Fruit fly (Drosophila melanogaster): Measurements from ENCODE around the gene CG13073.

CG13073 gene

DNA sequence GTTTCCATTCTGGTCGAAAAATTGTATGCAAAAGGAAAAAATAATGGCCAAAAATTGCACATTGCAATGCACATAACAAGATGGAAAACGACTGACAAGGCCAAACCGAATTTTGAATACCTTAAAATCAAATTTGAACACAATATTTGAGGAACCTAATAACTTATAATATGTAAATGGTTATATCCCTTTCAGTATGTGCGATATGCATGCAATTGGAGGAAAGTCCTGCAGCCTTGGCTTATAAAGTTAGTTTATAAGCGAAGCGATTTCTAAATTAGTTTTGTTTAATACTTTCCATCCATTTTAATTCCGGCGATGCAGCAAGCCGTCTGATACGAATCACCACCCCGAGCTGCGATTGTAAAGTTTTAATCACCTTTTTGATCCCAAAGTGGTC, 8.1 kb upstream of the CG13073 start:
- TF ChIP-seq CG32264 (GFP tag; optimal IDR thresholded peaks at IDR 0.05) = no peak
- TF ChIP-seq Dfd (GFP tag; optimal IDR thresholded peaks at IDR 0.05) = no peak
- no peak for TF ChIP-seq N (GFP tag; optimal IDR thresholded peaks at IDR 0.05)
- TF ChIP-seq ey (GFP tag; optimal IDR thresholded peaks at IDR 0.05) = no peak
- TF ChIP-seq woc (GFP tag; optimal IDR thresholded peaks at IDR 0.05) = no peak
- no peak for TF ChIP-seq lola (GFP tag; optimal IDR thresholded peaks at IDR 0.05)
- TF ChIP-seq Rel (GFP tag; optimal IDR thresholded peaks at IDR 0.05) = no peak
- no peak for TF ChIP-seq Rel (tag; optimal IDR thresholded peaks at IDR 0.05)
- no peak for TF ChIP-seq dsf (GFP tag; optimal IDR thresholded peaks at IDR 0.05; ENCODE audit: borderline replicate concordance)
- no peak for TF ChIP-seq CG9705 (GFP tag; optimal IDR thresholded peaks at IDR 0.05)

DNA sequence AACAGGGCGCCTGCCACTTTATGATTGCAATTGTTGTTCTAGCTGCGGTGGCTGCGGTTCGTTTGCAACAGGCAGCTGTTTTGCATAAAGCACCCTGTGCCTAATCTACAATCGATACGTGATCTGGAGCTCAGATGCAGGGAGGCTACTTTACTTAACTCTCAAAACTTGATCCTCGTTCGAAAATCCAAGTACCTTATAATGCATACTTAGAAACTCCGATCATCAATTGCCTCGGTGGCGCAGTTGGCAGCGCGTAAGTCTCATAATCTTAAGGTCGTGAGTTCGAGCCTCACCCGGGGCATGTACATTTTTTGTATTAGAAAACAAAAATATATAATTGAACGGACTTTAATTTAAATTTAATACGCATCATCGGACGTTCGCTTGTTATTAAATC, 4.7 kb upstream of the CG13073 start:
- no peak for TF ChIP-seq sv (GFP tag; optimal IDR thresholded peaks at IDR 0.05)
- no peak for TF ChIP-seq fru (GFP tag; optimal IDR thresholded peaks at IDR 0.05)
- TF ChIP-seq psq (GFP tag; optimal IDR thresholded peaks at IDR 0.05) = no peak
- no peak for TF ChIP-seq foxo (GFP tag; optimal IDR thresholded peaks at IDR 0.05)
- no peak for TF ChIP-seq N (GFP tag; optimal IDR thresholded peaks at IDR 0.05)
- TF ChIP-seq Jra (GFP tag; optimal IDR thresholded peaks at IDR 0.05) = no peak
- TF ChIP-seq usp (GFP tag; optimal IDR thresholded peaks at IDR 0.05) = no peak
- no peak for TF ChIP-seq rgr (GFP tag; optimal IDR thresholded peaks at IDR 0.05)
- TF ChIP-seq CG9705 (GFP tag; optimal IDR thresholded peaks at IDR 0.05) = no peak
- TF ChIP-seq dmrt93B (GFP tag; optimal IDR thresholded peaks at IDR 0.05) = no peak
- no peak for TF ChIP-seq br (GFP tag; optimal IDR thresholded peaks at IDR 0.05)
- TF ChIP-seq pan (optimal IDR thresholded peaks at IDR 0.05) = no peak
- TF ChIP-seq CrebA (GFP tag; optimal IDR thresholded peaks at IDR 0.05; ENCODE audit: borderline replicate concordance) = no peak
- no peak for TF ChIP-seq ey (GFP tag; optimal IDR thresholded peaks at IDR 0.05)
- TF ChIP-seq Rel (GFP tag; optimal IDR thresholded peaks at IDR 0.05) = no peak
- TF ChIP-seq Rel (tag; optimal IDR thresholded peaks at IDR 0.05) = no peak
- TF ChIP-seq Hr78 (GFP tag; optimal IDR thresholded peaks at IDR 0.05) = no peak
- no peak for TF ChIP-seq HLH106 (tag; optimal IDR thresholded peaks at IDR 0.05)
- no peak for TF ChIP-seq sage (GFP tag; optimal IDR thresholded peaks at IDR 0.05)
- TF ChIP-seq Abd-B (GFP tag; optimal IDR thresholded peaks at IDR 0.05) = no peak

DNA sequence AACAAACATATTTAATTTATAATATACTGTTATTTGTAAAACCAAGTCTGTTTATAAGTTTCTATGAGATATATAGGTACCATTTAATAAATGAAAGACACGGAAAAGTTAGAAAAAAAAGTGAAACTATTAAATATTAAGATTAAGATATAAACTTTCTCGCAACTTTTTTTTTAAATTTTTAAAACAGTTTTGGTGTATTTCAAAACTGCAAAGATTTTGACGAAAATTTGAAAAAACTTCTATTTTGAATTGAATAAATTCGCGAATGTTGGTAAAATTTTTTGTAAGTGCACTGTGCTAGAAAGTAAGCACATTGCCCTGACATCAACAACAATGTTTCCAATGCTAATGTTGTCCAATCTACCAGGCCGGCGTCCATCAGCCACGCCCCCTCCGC, 4.2 kb upstream of the CG13073 start:
- TF ChIP-seq N (GFP tag; optimal IDR thresholded peaks at IDR 0.05) (no peak), rgr (GFP tag; optimal IDR thresholded peaks at IDR 0.05) (no peak), dmrt93B (GFP tag; optimal IDR thresholded peaks at IDR 0.05) (no peak), dsf (GFP tag; optimal IDR thresholded peaks at IDR 0.05; ENCODE audit: borderline replicate concordance) (no peak), fru (GFP tag; optimal IDR thresholded peaks at IDR 0.05) (no peak), tai (GFP tag; optimal IDR thresholded peaks at IDR 0.05) (no peak), foxo (GFP tag; optimal IDR thresholded peaks at IDR 0.05) (no peak), jim (GFP tag; optimal IDR thresholded peaks at IDR 0.05) (no peak), sage (GFP tag; optimal IDR thresholded peaks at IDR 0.05) (no peak), GATAd (GFP tag; optimal IDR thresholded peaks at IDR 0.05) (no peak), Mio (GFP tag; optimal IDR thresholded peaks at IDR 0.05) (no peak), Dfd (GFP tag; optimal IDR thresholded peaks at IDR 0.05) (no peak), sv (GFP tag; optimal IDR thresholded peaks at IDR 0.05) (no peak), Myc (optimal IDR thresholded peaks at IDR 0.05) (no peak), CG9705 (GFP tag; optimal IDR thresholded peaks at IDR 0.05) (no peak), h (GFP tag; optimal IDR thresholded peaks at IDR 0.05) (no peak)

DNA sequence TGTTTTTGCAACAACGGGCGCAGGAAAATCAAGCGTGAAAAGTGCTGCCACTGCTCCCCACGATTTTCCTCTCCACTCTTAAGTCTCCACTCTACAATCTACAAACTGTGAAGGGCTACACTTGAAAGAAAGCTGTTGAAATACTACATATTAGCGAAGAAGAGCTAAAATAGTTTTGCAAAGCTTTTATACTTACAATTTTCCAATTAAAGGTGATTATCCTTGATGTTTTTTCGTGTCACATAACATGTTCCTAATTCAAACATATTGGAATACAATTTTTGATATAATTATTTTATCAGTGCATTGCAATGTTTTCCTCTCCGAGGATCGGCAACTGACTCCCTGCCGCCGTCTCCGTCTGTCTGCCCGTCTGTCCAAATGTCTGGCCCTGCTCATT, 832 bp upstream of the CG13073 start:
- TF ChIP-seq CG32264 (GFP tag; optimal IDR thresholded peaks at IDR 0.05) (no peak), fru (GFP tag; optimal IDR thresholded peaks at IDR 0.05) (peak; percentile 17)

DNA sequence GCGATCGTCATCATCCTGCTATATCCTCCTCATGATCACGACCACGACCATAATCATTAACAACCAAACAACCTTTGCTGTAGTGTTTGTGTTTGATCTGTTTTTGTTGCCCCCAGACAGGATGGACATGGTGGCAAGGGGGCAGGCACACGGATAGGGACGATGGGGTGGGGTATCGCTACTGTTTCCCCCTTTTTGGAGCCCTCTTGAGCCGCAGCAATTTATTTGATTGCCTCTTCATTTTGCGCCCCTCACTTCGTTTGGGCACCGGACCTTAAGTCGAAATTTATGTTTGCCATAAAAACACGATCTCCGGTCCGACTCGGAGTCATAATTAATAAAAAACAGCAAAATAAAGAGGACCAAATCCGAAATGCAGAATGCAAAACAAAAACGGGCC, 1.3 kb downstream of the CG13073 start:
- TF ChIP-seq Hr78 (GFP tag; optimal IDR thresholded peaks at IDR 0.05) (no peak), N (GFP tag; optimal IDR thresholded peaks at IDR 0.05) (no peak), Hr83 (GFP tag; optimal IDR thresholded peaks at IDR 0.05; ENCODE audit: poor library complexity, severe bottlenecking) (no peak), HLH106 (tag; optimal IDR thresholded peaks at IDR 0.05) (no peak), Dif (GFP tag; optimal IDR thresholded peaks at IDR 0.05; ENCODE audit: partially characterized antibody) (no peak), Vsx2 (GFP tag; optimal IDR thresholded peaks at IDR 0.05; ENCODE audit: partially characterized antibody) (no peak), foxo (GFP tag; optimal IDR thresholded peaks at IDR 0.05) (no peak), tai (GFP tag; optimal IDR thresholded peaks at IDR 0.05) (no peak), dsf (GFP tag; optimal IDR thresholded peaks at IDR 0.05; ENCODE audit: borderline replicate concordance) (no peak), br (GFP tag; optimal IDR thresholded peaks at IDR 0.05) (peak; percentile 7), Dfd (GFP tag; optimal IDR thresholded peaks at IDR 0.05) (no peak), ey (GFP tag; optimal IDR thresholded peaks at IDR 0.05) (no peak), fru (GFP tag; optimal IDR thresholded peaks at IDR 0.05) (peak; percentile 39), psq (GFP tag; optimal IDR thresholded peaks at IDR 0.05) (peak; percentile 53), dmrt93B (GFP tag; optimal IDR thresholded peaks at IDR 0.05) (no peak), OdsH (GFP tag; optimal IDR thresholded peaks at IDR 0.05) (no peak), CG32264 (GFP tag; optimal IDR thresholded peaks at IDR 0.05) (no peak), sage (GFP tag; optimal IDR thresholded peaks at IDR 0.05) (no peak), Jra (GFP tag; optimal IDR thresholded peaks at IDR 0.05) (no peak), Sp1 (GFP tag; optimal IDR thresholded peaks at IDR 0.05) (peak; percentile 4), CG9705 (GFP tag; optimal IDR thresholded peaks at IDR 0.05) (no peak), Rel (GFP tag; optimal IDR thresholded peaks at IDR 0.05) (peak; percentile 16), Rel (tag; optimal IDR thresholded peaks at IDR 0.05) (no peak), rgr (GFP tag; optimal IDR thresholded peaks at IDR 0.05) (no peak), usp (GFP tag; optimal IDR thresholded peaks at IDR 0.05) (no peak), Hnf4 (GFP tag; optimal IDR thresholded peaks at IDR 0.05) (no peak)

Data from whole organism, wandering third instar larva.